Fruit fly (Drosophila melanogaster) whole organism, embryonic: ENCODE data around the gene Pex3.

Source experiments
- CG18476 ChIP-seq: fragments of 200-800 bp; sonication (Bioruptor generic); optimal IDR thresholded peaks from 2 replicates; lab custom pipeline; 2016; ENCODE audit warnings: missing biosample characterization, mild to moderate bottlenecking, missing genetic modification characterization
- CG8765 ChIP-seq: fragments of 200-800 bp; sonication (Bioruptor generic); IDR thresholded peaks from 2 replicates; pipeline ENCODE4 v1.3.6; 2022; ENCODE audit warnings: missing biosample characterization, missing genetic modification characterization
- Ets97D ChIP-seq: fragments of 200-800 bp; sonication (Bioruptor generic); optimal IDR thresholded peaks from 3 replicates; lab custom pipeline; 2016; ENCODE audit warnings: missing biosample characterization, missing genetic modification characterization
- cas ChIP-seq: fragments of 200-800 bp; sonication (Bioruptor generic); IDR thresholded peaks from 2 replicates; pipeline ENCODE4 v1.3.6; 2022; ENCODE audit warnings: missing biosample characterization, missing genetic modification characterization
- ssp ChIP-seq: fragments of 200-800 bp; sonication (Bioruptor generic); IDR thresholded peaks from 2 replicates; pipeline ENCODE4 v1.3.6; 2022; ENCODE audit warnings: missing biosample characterization, missing genetic modification characterization

DNA sequence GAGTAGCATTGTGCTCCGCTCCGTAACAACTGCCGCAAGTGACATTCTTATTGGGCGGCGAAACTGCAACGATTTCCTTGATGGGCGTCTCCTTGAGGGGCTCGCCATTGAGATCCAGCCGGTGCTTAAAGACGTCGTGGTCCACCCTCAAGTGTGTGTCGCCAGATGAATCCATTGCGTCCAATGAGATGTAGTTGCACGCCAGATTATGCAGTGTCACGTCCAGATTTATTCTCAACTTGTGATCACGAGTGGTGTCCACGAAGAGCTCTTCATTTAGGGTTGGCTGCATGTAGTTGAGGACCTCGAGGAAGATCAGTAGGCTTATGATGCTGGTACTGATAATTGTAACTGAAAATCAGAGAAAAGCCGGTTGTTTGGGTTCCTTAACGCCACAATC lies 18.8 kb downstream of the Pex3 start:
- no peak for TF ChIP-seq Ets97D (GFP tag; lab: Kevin White, UChicago)
- no peak for TF ChIP-seq CG18476
- no peak for TF ChIP-seq ssp (GFP tag; lab: Robert Waterston, UW)
- TF ChIP-seq cas, result no peak
- no peak for TF ChIP-seq CG8765
